Fruit fly (Drosophila melanogaster): ENCODE data around the gene bgm.
A peak's percentile ranks its signal among the peaks of the same experiment; 100 is the strongest.

The bgm gene

dm6 chr2L:14024051-14024745 is 11.4 kb downstream of the bgm start (continued):
- TF ChIP-seq CG34422 (GFP tag; IDR thresholded peaks at IDR 0.05) (peak; percentile 95), CG1233 (GFP tag; optimal IDR thresholded peaks at IDR 0.05) (peak; percentile 100), Side (GFP tag; optimal IDR thresholded peaks at IDR 0.05) (peak; percentile 100), CG7963 (GFP tag; IDR thresholded peaks at IDR 0.05; ENCODE audit: partially characterized antibody) (no peak), D (optimal IDR thresholded peaks at IDR 0.05) (no peak), D (GFP tag; optimal IDR thresholded peaks at IDR 0.05) (peak; percentile 100), pzg (GFP tag; optimal IDR thresholded peaks at IDR 0.05) (peak; percentile 50), B-H1 (GFP tag; IDR thresholded peaks at IDR 0.05) (peak; percentile 98), CG8388 (GFP tag; optimal IDR thresholded peaks at IDR 0.05) (peak; percentile 96), CG12942 (GFP tag; optimal IDR thresholded peaks at IDR 0.05) (peak; percentile 100), gce (GFP tag; IDR thresholded peaks at IDR 0.05) (peak; percentile 100)

dm6 chr2L:14024746-14025105 is 11.9 kb downstream of the bgm start:
- TF ChIP-seq CG6689 (GFP tag; IDR thresholded peaks at IDR 0.05) (peak; percentile 20; the same call in 1 of the 2 replicates), B-H1 (GFP tag; IDR thresholded peaks at IDR 0.05) (no peak), grau (tag; optimal IDR thresholded peaks at IDR 0.05) (peak; percentile 71), Ssrp (tag; optimal IDR thresholded peaks at IDR 0.05) (peak; percentile 61), Hr3 (GFP tag; optimal IDR thresholded peaks at IDR 0.05) (peak; percentile 59), dmrt99B (tag; optimal IDR thresholded peaks at IDR 0.05) (peak; percentile 65), CG17829 (tag; optimal IDR thresholded peaks at IDR 0.05) (peak; percentile 11), pita (GFP tag; optimal IDR thresholded peaks at IDR 0.05) (no peak), eve (GFP tag; optimal IDR thresholded peaks at IDR 0.05) (peak in 1 of 2 experiments; percentile 60), ken (GFP tag; IDR thresholded peaks at IDR 0.05) (no peak; the same call in 2 of the 3 replicates), CG10979 (tag; optimal IDR thresholded peaks at IDR 0.05) (peak; percentile 61), CG18262 (tag; optimal IDR thresholded peaks at IDR 0.05) (peak; percentile 57), CG3847 (GFP tag; IDR thresholded peaks at IDR 0.05) (0 out of 2 replicates have a peak, but pooled peaks have one; percentile 24), Abd-B (GFP tag; optimal IDR thresholded peaks at IDR 0.05) (peak; percentile 58), pum (GFP tag; optimal IDR thresholded peaks at IDR 0.05) (peak; percentile 28), CG7357 (GFP tag; IDR thresholded peaks at IDR 0.05) (0 out of 3 replicates have a peak, but pooled peaks have one; percentile 12), Oli (tag; optimal IDR thresholded peaks at IDR 0.05) (peak; percentile 76), CG17359 (tag; optimal IDR thresholded peaks at IDR 0.05) (peak; percentile 32), CG10366 (GFP tag; IDR thresholded peaks at IDR 0.05) (peak; percentile 33), Ets65A (GFP tag) (peak; percentile 77), CG10147 (GFP tag; optimal IDR thresholded peaks at IDR 0.05) (peak; percentile 36), az2 (GFP tag; optimal IDR thresholded peaks at IDR 0.05) (peak; percentile 22), CG30403 (GFP tag; optimal IDR thresholded peaks at IDR 0.05) (peak; percentile 67), Sox102F (GFP tag; optimal IDR thresholded peaks at IDR 0.05) (peak; percentile 73), CG12659 (GFP tag; optimal IDR thresholded peaks at IDR 0.05) (peak; percentile 14), pan (optimal IDR thresholded peaks at IDR 0.05) (no peak), pan (GFP tag; optimal IDR thresholded peaks at IDR 0.05 in 1 of 2, IDR thresholded peaks at IDR 0.05 in 1 of 2) (peak in 1 of 2 experiments; percentile 22), dysf (GFP tag; IDR thresholded peaks at IDR 0.05) (peak; percentile 65), gem (tag; optimal IDR thresholded peaks at IDR 0.05) (peak; percentile 79), CG17328 (GFP tag; IDR thresholded peaks at IDR 0.05) (peak; percentile 22; the same call in 1 of the 2 replicates), repo (GFP tag; optimal IDR thresholded peaks at IDR 0.05) (no peak), mam (GFP tag; optimal IDR thresholded peaks at IDR 0.05) (peak; percentile 31), CG11504 (tag; optimal IDR thresholded peaks at IDR 0.05) (peak; percentile 75), CG2120 (GFP tag; optimal IDR thresholded peaks at IDR 0.05) (peak; percentile 49), Ptx1 (GFP tag; IDR thresholded peaks at IDR 0.05) (peak; percentile 56), CG8388 (GFP tag; optimal IDR thresholded peaks at IDR 0.05) (peak; percentile 30), dpn (GFP tag; optimal IDR thresholded peaks at IDR 0.05) (peak; percentile 12 to 23), Xbp1 (GFP tag; optimal IDR thresholded peaks at IDR 0.05) (peak; percentile 52), CG4424 (GFP tag; optimal IDR thresholded peaks at IDR 0.05) (peak; percentile 27), tx (GFP tag; optimal IDR thresholded peaks at IDR 0.05) (peak; percentile 29)

All from whole organism, embryonic.